Worm (Caenorhabditis elegans): ENCODE measurements around the gene nhr-1.

ce11 chrX:17464801-17465200 lies 49.1 kb upstream of the nhr-1 start, which contains the start of gene slc-17.1:
- no peak for TF ChIP-seq R02D3.7 (tag; optimal IDR thresholded peaks at IDR 0.05)
- no peak for TF ChIP-seq pha-4 (tag; optimal IDR thresholded peaks at IDR 0.05)
- TF ChIP-seq ama-1 (optimal IDR thresholded peaks at IDR 0.05) = no peak
- TF ChIP-seq elt-3 (tag; optimal IDR thresholded peaks at IDR 0.05) = no peak
- no peak for TF ChIP-seq nhr-25 (tag; optimal IDR thresholded peaks at IDR 0.05)
- TF ChIP-seq unc-62 (GFP tag; optimal IDR thresholded peaks at IDR 0.05) = no peak
- TF ChIP-seq ztf-11 (tag; optimal IDR thresholded peaks at IDR 0.05) = no peak
- no peak for TF ChIP-seq fos-1 (tag; optimal IDR thresholded peaks at IDR 0.05)
- TF ChIP-seq tbx-2 (tag; optimal IDR thresholded peaks at IDR 0.05) = no peak
- TF ChIP-seq nhr-77 (tag; optimal IDR thresholded peaks at IDR 0.05) = no peak
- no peak for TF ChIP-seq fkh-10 (GFP tag; optimal IDR thresholded peaks at IDR 0.05)
- no peak for TF ChIP-seq ztf-4 (tag; optimal IDR thresholded peaks at IDR 0.05)
